Worm (Caenorhabditis elegans) whole organism, L3 larva: ENCODE results near the gene lec-10.

Experiments used
- ZK546.5 ChIP-seq: sonication (generic microtip); optimal IDR thresholded peaks from 2 replicates; lab custom pipeline; 2017; ENCODE audit warnings: missing biosample characterization, missing genetic modification characterization
- ceh-9 ChIP-seq: sonication (generic microtip); optimal IDR thresholded peaks from 2 replicates; lab custom pipeline; 2018; ENCODE audit warnings: missing biosample characterization, missing genetic modification characterization
- fkh-10 ChIP-seq: sonication (generic microtip); optimal IDR thresholded peaks from 2 replicates; lab custom pipeline; 2017; ENCODE audit warnings: missing biosample characterization, missing genetic modification reagents, missing genetic modification characterization
- fos-1 ChIP-seq: fragments of 150-350 bp; optimal IDR thresholded peaks from 2 replicates; lab custom pipeline; 2014; ENCODE audit warnings: missing biosample characterization, missing genetic modification characterization
- lin-39 ChIP-seq: fragments of 150-350 bp; optimal IDR thresholded peaks from 2 replicates; lab custom pipeline; 2018; ENCODE audit warnings: missing biosample characterization, missing genetic modification reagents, missing genetic modification characterization
- zag-1 ChIP-seq: fragments of 150-350 bp; optimal IDR thresholded peaks from 2 replicates; lab custom pipeline; 2014; ENCODE audit warnings: missing biosample characterization, missing genetic modification characterization

ce11 chrV:6538323-6538722 lies 49.4 kb upstream of the lec-10 start:
- TF ChIP-seq zag-1 (tag; lab: Kevin White, UChicago) (no peak), fkh-10 (GFP tag; lab: Kevin White, UChicago) (no peak), ZK546.5 (tag; lab: Kevin White, UChicago) (no peak), ceh-9 (no peak), lin-39 (peak; percentile 53), fos-1 (tag; lab: Kevin White, UChicago) (no peak)
